Worm (Caenorhabditis elegans) whole organism, L4/young adult: ENCODE results near the gene R74.2.

Experiments
- dao-5 ChIP-seq: sonication (generic microtip); optimal IDR thresholded peaks from 2 replicates; lab custom pipeline; 2016; ENCODE audit warnings: missing genotype, missing genetic modification characterization, moderate library complexity, missing compliant biosample characterization
- him-1 ChIP-seq: sonication (generic microtip); optimal IDR thresholded peaks from 2 replicates; lab custom pipeline; 2016; ENCODE audit warnings: missing genotype, missing genetic modification reagents, missing genetic modification characterization, missing compliant biosample characterization

DNA sequence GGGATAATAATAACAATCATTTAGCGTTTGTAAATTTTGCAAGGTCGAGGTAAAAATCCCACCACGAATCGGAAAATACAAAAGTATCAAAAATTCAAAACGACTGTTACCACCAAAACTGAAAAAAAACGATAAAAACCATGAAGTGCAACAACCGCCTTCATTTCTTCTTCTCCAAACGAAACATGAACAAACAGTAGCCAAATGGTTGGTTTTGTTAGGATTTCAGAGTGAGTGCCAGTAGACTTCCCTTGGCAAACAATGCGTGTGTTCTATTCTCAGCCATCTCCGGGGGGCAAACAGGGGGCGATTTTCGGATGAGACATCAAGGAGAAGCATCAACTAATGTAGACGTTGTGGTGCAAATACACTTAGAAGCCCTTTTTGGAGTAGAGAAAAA is 36.8 kb downstream of the R74.2 start:
- TF ChIP-seq dao-5 (tag; lab: Kevin White, UChicago) (no peak), him-1 (tag; lab: Kevin White, UChicago) (no peak)
